Worm (Caenorhabditis elegans) whole organism, late embryonic: Measurements from ENCODE around the gene T19C3.2.

ENCODE experiments used
- ama-1 ChIP-seq: fragments of 150-350 bp; optimal IDR thresholded peaks from 2 replicates; lab custom pipeline; 2014
- dve-1 ChIP-seq: sonication (generic microtip); optimal IDR thresholded peaks from 2 replicates; lab custom pipeline; 2017; ENCODE audit warnings: antibody characterized with exemption, mild to moderate bottlenecking, missing genetic modification characterization, missing compliant biosample characterization
- fkh-10 ChIP-seq: fragments of 150-350 bp; optimal IDR thresholded peaks from 2 replicates; lab custom pipeline; 2014; ENCODE audit warnings: missing biosample characterization, missing genetic modification reagents, missing genetic modification characterization
- rnt-1 ChIP-seq: sonication (generic microtip); optimal IDR thresholded peaks from 2 replicates; lab custom pipeline; 2016; ENCODE audit warnings: missing genetic modification characterization, missing compliant biosample characterization
- sox-2 ChIP-seq: fragments of 200-800 bp; sonication (Bioruptor generic); IDR thresholded peaks from 2 replicates; pipeline ENCODE4 v1.3.6; 2022; ENCODE audit warnings: missing genetic modification reagents, missing genetic modification characterization, missing compliant biosample characterization
- unc-86 ChIP-seq: sonication (generic microtip); optimal IDR thresholded peaks from 2 replicates; lab custom pipeline; 2016; ENCODE audit warnings: missing genetic modification characterization, missing compliant biosample characterization
- zip-5 ChIP-seq: sonication (generic microtip); optimal IDR thresholded peaks from 2 replicates; lab custom pipeline; 2016; ENCODE audit warnings: missing genetic modification characterization, missing compliant biosample characterization

DNA sequence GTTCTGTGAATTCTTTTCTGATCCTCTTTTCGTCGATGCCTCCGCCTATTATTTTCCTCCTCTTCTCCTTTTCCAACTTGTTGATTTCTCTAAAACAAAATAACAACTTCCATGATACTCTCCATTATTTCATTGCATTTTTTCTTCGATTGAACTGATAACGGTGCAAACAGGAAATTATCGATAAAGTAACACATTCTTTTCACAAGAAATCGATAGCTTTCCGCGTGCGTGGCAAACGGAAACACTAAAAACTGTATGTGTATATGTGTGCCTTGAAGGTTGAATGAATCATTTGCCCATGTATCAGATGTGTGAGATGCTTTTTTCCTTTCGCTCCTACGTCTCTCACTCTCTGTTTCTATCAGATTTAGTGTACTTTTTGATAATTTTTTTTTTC lies 34.2 kb upstream of the T19C3.2 start:
- TF ChIP-seq rnt-1 (tag; lab: Kevin White, UChicago) = no peak
- no peak for TF ChIP-seq fkh-10 (GFP tag; lab: Kevin White, UChicago)
- TF ChIP-seq ama-1 (lab: Kevin White, UChicago) = no peak
- TF ChIP-seq unc-86 = no peak
- no peak for TF ChIP-seq sox-2 (GFP tag; lab: Robert Waterston, UW)
- no peak for TF ChIP-seq dve-1 (tag; lab: Kevin White, UChicago)
- TF ChIP-seq zip-5 (tag; lab: Kevin White, UChicago) = no peak
